Fruit fly (Drosophila melanogaster): ENCODE measurements around the gene CG9004.

- TF ChIP-seq Xrp1 (GFP tag; IDR thresholded peaks at IDR 0.05) (no peak), CG12744 (GFP tag; optimal IDR thresholded peaks at IDR 0.05) (no peak)
Observed at dm6 chr3L:2407271-2407670, 33.7 kb downstream of the CG9004 start.
